Fruit fly (Drosophila melanogaster): ENCODE data around the gene Scsalpha1.

DNA sequence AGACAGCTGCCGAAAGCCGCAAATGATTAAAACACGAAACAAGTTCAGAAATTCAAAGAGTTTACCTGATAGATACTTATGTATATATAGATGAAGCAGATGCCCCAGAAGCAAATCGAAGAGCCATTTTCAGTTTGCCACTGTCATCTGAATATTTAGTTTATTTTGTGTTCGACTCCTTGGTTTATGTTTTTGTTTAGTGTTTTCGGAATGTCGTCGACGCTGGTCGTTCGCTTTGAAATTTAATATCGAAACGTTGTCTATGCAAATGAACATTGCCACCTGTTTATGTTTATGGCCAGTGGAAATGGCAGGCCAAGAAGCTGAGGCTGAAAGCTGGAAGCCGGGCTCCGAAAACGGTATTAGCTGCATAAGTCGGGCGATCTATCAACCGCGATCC lies 37.0 kb downstream of the Scsalpha1 start:
- TF ChIP-seq chm (GFP tag; IDR thresholded peaks at IDR 0.05) (no peak), Side (GFP tag; optimal IDR thresholded peaks at IDR 0.05) (no peak), klu (GFP tag; IDR thresholded peaks at IDR 0.05) (no peak), CG12236 (GFP tag; optimal IDR thresholded peaks at IDR 0.05) (no peak), Ssrp (tag; optimal IDR thresholded peaks at IDR 0.05) (no peak), CG11696 (GFP tag; IDR thresholded peaks at IDR 0.05) (no peak)

All from whole organism, embryonic.